Fruit fly (Drosophila melanogaster) whole organism, embryonic: Measurements from ENCODE around the gene CG31800.
A peak's percentile ranks its signal among the peaks of the same experiment; 100 is the strongest.

Source experiments
- B-H1 ChIP-seq: fragments of 200-800 bp; sonication (Bioruptor generic); IDR thresholded peaks from 3 replicates; pipeline ENCODE4 v1.3.6; 2022; ENCODE audit warnings: missing biosample characterization, missing genetic modification characterization
- Bgb ChIP-seq: fragments of 200-800 bp; sonication (Bioruptor generic); IDR thresholded peaks from 2 replicates; pipeline ENCODE4 v1.3.6; 2022; ENCODE audit warnings: missing biosample characterization, missing genetic modification characterization; ENCODE audit not compliant: partially characterized antibody
- BtbVII ChIP-seq: fragments of 200-800 bp; sonication (Bioruptor generic); optimal IDR thresholded peaks from 3 replicates; lab custom pipeline; 2017; ENCODE audit warnings: missing biosample characterization, mild to moderate bottlenecking, missing genetic modification characterization
- CG10654 ChIP-seq: fragments of 200-800 bp; sonication (Bioruptor generic); optimal IDR thresholded peaks from 2 replicates; lab custom pipeline; 2016; ENCODE audit warnings: missing biosample characterization, missing genetic modification characterization
- CG11247 ChIP-seq: fragments of 200-800 bp; sonication (Bioruptor generic); IDR thresholded peaks from 2 replicates; pipeline ENCODE4 v1.3.6; 2022; ENCODE audit warnings: missing biosample characterization, missing genetic modification characterization
- CG11456 ChIP-seq: fragments of 200-800 bp; sonication (Bioruptor generic); IDR thresholded peaks from 3 replicates; pipeline ENCODE4 v1.3.6; 2022; ENCODE audit warnings: missing biosample characterization, missing genetic modification characterization
- CG12299 ChIP-seq: fragments of 200-800 bp; sonication (Bioruptor generic); optimal IDR thresholded peaks from 2 replicates; lab custom pipeline; 2018; ENCODE audit warnings: missing biosample characterization, mild to moderate bottlenecking, missing genetic modification characterization
- CG14441 ChIP-seq: fragments of 200-800 bp; sonication (Bioruptor generic); IDR thresholded peaks from 2 replicates; pipeline ENCODE4 v1.3.6; 2022; ENCODE audit warnings: missing biosample characterization, missing genetic modification characterization
- CG1647 ChIP-seq: fragments of 200-800 bp; sonication (Bioruptor generic); optimal IDR thresholded peaks from 3 replicates; lab custom pipeline; 2016; ENCODE audit warnings: missing biosample characterization, missing genetic modification characterization
- CG17361 ChIP-seq: fragments of 200-800 bp; sonication (Bioruptor generic); IDR thresholded peaks from 3 replicates; pipeline ENCODE4 v1.3.6; 2022; ENCODE audit warnings: missing biosample characterization, missing genetic modification characterization
- CG18011 ChIP-seq: fragments of 200-800 bp; sonication (Bioruptor generic); optimal IDR thresholded peaks from 2 replicates; lab custom pipeline; 2017; ENCODE audit warnings: missing biosample characterization, missing genetic modification characterization, mild to moderate bottlenecking, moderate library complexity, missing genotype
- CG2120 ChIP-seq: fragments of 200-800 bp; sonication (Bioruptor generic); optimal IDR thresholded peaks from 3 replicates; lab custom pipeline; 2016; ENCODE audit warnings: missing biosample characterization, missing genetic modification characterization
- CG2129 ChIP-seq: fragments of 200-800 bp; sonication (Bioruptor generic); IDR thresholded peaks from 2 replicates; pipeline ENCODE4 v1.3.6; 2022; ENCODE audit warnings: missing biosample characterization, missing genetic modification characterization; ENCODE audit not compliant: partially characterized antibody
- CG2199 ChIP-seq: fragments of 200-800 bp; sonication (Bioruptor generic); IDR thresholded peaks from 3 replicates; pipeline ENCODE4 v1.3.6; 2022; ENCODE audit warnings: missing biosample characterization, missing genetic modification characterization
- CG2875 ChIP-seq: fragments of 200-800 bp; sonication (Bioruptor generic); optimal IDR thresholded peaks from 2 replicates; lab custom pipeline; 2017; ENCODE audit warnings: missing biosample characterization, mild to moderate bottlenecking, missing genetic modification characterization, missing genetic modification reagents
- CG30431 ChIP-seq: fragments of 200-800 bp; sonication (Bioruptor generic); optimal IDR thresholded peaks from 2 replicates; lab custom pipeline; 2017; ENCODE audit warnings: missing biosample characterization, missing genetic modification characterization
- CG31224 ChIP-seq: fragments of 200-800 bp; sonication (Bioruptor generic); IDR thresholded peaks from 2 replicates; pipeline ENCODE4 v1.3.6; 2022; ENCODE audit warnings: missing biosample characterization, missing genetic modification characterization
- CG31441 ChIP-seq: fragments of 200-800 bp; sonication (Bioruptor generic); IDR thresholded peaks from 2 replicates; pipeline ENCODE4 v1.3.6; 2022; ENCODE audit warnings: missing biosample characterization, missing genetic modification characterization
- CG4730 ChIP-seq: fragments of 200-800 bp; sonication (Bioruptor generic); IDR thresholded peaks from 2 replicates; pipeline ENCODE4 v1.3.6; 2022; ENCODE audit warnings: missing biosample characterization, missing genetic modification characterization
- CG4854 ChIP-seq: fragments of 200-800 bp; sonication (Bioruptor generic); optimal IDR thresholded peaks from 2 replicates; lab custom pipeline; 2016; ENCODE audit warnings: missing biosample characterization, missing genetic modification characterization, inconsistent platforms
- CG6854 ChIP-seq: fragments of 200-800 bp; sonication (Bioruptor generic); optimal IDR thresholded peaks from 3 replicates; lab custom pipeline; 2017; ENCODE audit warnings: missing biosample characterization, mild to moderate bottlenecking, missing genetic modification characterization
- CG7987 ChIP-seq: fragments of 200-800 bp; sonication (Bioruptor generic); optimal IDR thresholded peaks from 2 replicates; lab custom pipeline; 2018; ENCODE audit warnings: missing biosample characterization, mild to moderate bottlenecking, missing genetic modification characterization, moderate library complexity
- CG9932 ChIP-seq: fragments of 200-800 bp; sonication (Bioruptor generic); IDR thresholded peaks from 2 replicates; pipeline ENCODE4 v1.3.6; 2022; ENCODE audit warnings: missing biosample characterization, missing genetic modification characterization
- CTCF ChIP-seq: fragments of 200-800 bp; sonication (Bioruptor generic); optimal IDR thresholded peaks from 2 replicates; lab custom pipeline; 2017; ENCODE audit warnings: missing biosample characterization, mild to moderate bottlenecking, missing genetic modification characterization, moderate library complexity
- Dbx ChIP-seq: fragments of 200-800 bp; sonication (Bioruptor generic); IDR thresholded peaks from 3 replicates; pipeline ENCODE4 v1.3.6; 2022; ENCODE audit warnings: missing biosample characterization, missing genetic modification characterization
- Fer2 ChIP-seq: fragments of 200-800 bp; sonication (Bioruptor generic); optimal IDR thresholded peaks from 2 replicates; lab custom pipeline; 2018; ENCODE audit warnings: missing biosample characterization, mild to moderate bottlenecking, missing genetic modification characterization, moderate library complexity
- Hey ChIP-seq: fragments of 200-800 bp; sonication (Bioruptor generic); optimal IDR thresholded peaks from 3 replicates; lab custom pipeline; 2018; ENCODE audit warnings: missing biosample characterization, mild to moderate bottlenecking, missing genetic modification characterization
- Mad ChIP-seq: fragments of 200-800 bp; sonication (Bioruptor generic); optimal IDR thresholded peaks from 2 replicates; lab custom pipeline; 2016; ENCODE audit warnings: missing biosample characterization, missing genetic modification characterization
- Meics ChIP-seq: fragments of 200-800 bp; sonication (Bioruptor generic); optimal IDR thresholded peaks from 2 replicates; lab custom pipeline; 2017; ENCODE audit warnings: missing biosample characterization, mild to moderate bottlenecking, missing genetic modification characterization
- Nf-YA ChIP-seq: fragments of 200-800 bp; sonication (Bioruptor generic); IDR thresholded peaks from 2 replicates; pipeline ENCODE4 v1.3.6; 2022; ENCODE audit warnings: missing biosample characterization, missing genetic modification characterization
- Nf-YB ChIP-seq: fragments of 200-800 bp; sonication (Bioruptor generic); optimal IDR thresholded peaks from 3 replicates; lab custom pipeline; 2019; ENCODE audit warnings: missing biosample characterization, mild to moderate bottlenecking, missing genetic modification characterization, moderate library complexity
- Oli ChIP-seq: fragments of 200-800 bp; sonication (Bioruptor generic); optimal IDR thresholded peaks from 2 replicates; lab custom pipeline; 2018; ENCODE audit warnings: missing biosample characterization, mild to moderate bottlenecking, missing genetic modification characterization, moderate library complexity
- PHDP ChIP-seq: fragments of 200-800 bp; sonication (Bioruptor generic); optimal IDR thresholded peaks from 3 replicates; lab custom pipeline; 2018; ENCODE audit warnings: missing biosample characterization, mild to moderate bottlenecking, missing genetic modification characterization, moderate library complexity
- Poxn ChIP-seq: fragments of 200-800 bp; sonication (Bioruptor generic); IDR thresholded peaks from 2 replicates; pipeline ENCODE4 v1.3.6; 2022; ENCODE audit warnings: missing biosample characterization, missing genetic modification characterization
- Rfx ChIP-seq: fragments of 200-800 bp; sonication (Bioruptor generic); IDR thresholded peaks from 2 replicates; pipeline ENCODE4 v1.3.6; 2022; ENCODE audit warnings: missing biosample characterization, missing genetic modification characterization
- Six4 ChIP-seq: fragments of 200-800 bp; sonication (Bioruptor generic); optimal IDR thresholded peaks from 2 replicates; lab custom pipeline; 2016; ENCODE audit warnings: missing biosample characterization, missing genetic modification characterization
- al ChIP-seq: fragments of 200-800 bp; sonication (Bioruptor generic); IDR thresholded peaks from 2 replicates; pipeline ENCODE4 v1.3.6; 2022; ENCODE audit warnings: missing biosample characterization, missing genetic modification characterization
- cad ChIP-seq: fragments of >200 bp; optimal IDR thresholded peaks from 2 replicates; lab custom pipeline; 2017; ENCODE audit warnings: missing biosample characterization, missing genetic modification characterization
- croc ChIP-seq: fragments of 200-800 bp; sonication (Bioruptor generic); conservative IDR thresholded peaks from 3 replicates; pipeline ENCODE4 v1.3.6; 2022; ENCODE audit warnings: missing biosample characterization, missing genetic modification characterization
- emc ChIP-seq: fragments of 200-800 bp; sonication (Bioruptor generic); optimal IDR thresholded peaks from 2 replicates; lab custom pipeline; 2016; ENCODE audit warnings: missing biosample characterization, missing genetic modification characterization
- jigr1 ChIP-seq: fragments of 200-800 bp; sonication (Bioruptor generic); IDR thresholded peaks from 3 replicates; pipeline ENCODE4 v1.3.6; 2022; ENCODE audit warnings: missing biosample characterization, missing genetic modification characterization
- kah ChIP-seq: fragments of 200-800 bp; sonication (Bioruptor generic); optimal IDR thresholded peaks from 2 replicates; lab custom pipeline; 2018; ENCODE audit warnings: missing biosample characterization, mild to moderate bottlenecking, missing genetic modification characterization
- kni ChIP-seq: fragments of 200-800 bp; sonication (Bioruptor generic); optimal IDR thresholded peaks from 3 replicates; lab custom pipeline; 2017; ENCODE audit warnings: mild to moderate bottlenecking, missing biosample characterization, missing genetic modification reagents, missing genetic modification characterization
- lab ChIP-seq: fragments of 200-800 bp; sonication (Bioruptor generic); optimal IDR thresholded peaks from 3 replicates; lab custom pipeline; 2017; ENCODE audit warnings: missing biosample characterization, missing genetic modification characterization, mild to moderate bottlenecking, moderate library complexity, missing genetic modification reagents
- pnt ChIP-seq: fragments of 200-800 bp; sonication (Bioruptor generic); optimal IDR thresholded peaks from 3 replicates; lab custom pipeline; 2016; ENCODE audit warnings: missing biosample characterization, missing genetic modification characterization
- sens-2 ChIP-seq: fragments of 200-800 bp; sonication (Bioruptor generic); IDR thresholded peaks from 2 replicates; pipeline ENCODE4 v1.3.6; 2022; ENCODE audit warnings: missing biosample characterization, missing genetic modification characterization
- tgo ChIP-seq: fragments of 200-800 bp; sonication (Bioruptor generic); IDR thresholded peaks from 3 replicates; pipeline ENCODE4 v1.3.6; 2022; ENCODE audit warnings: missing biosample characterization, missing genetic modification characterization
- tin ChIP-seq: fragments of 200-800 bp; sonication (Bioruptor generic); optimal IDR thresholded peaks from 3 replicates; lab custom pipeline; 2016; ENCODE audit warnings: missing biosample characterization, missing genetic modification characterization
- tup ChIP-seq: fragments of 200-800 bp; sonication (Bioruptor generic); optimal IDR thresholded peaks from 2 replicates; lab custom pipeline; 2016; ENCODE audit warnings: missing biosample characterization, mild to moderate bottlenecking, missing genetic modification characterization, moderate library complexity
- vfl ChIP-seq: fragments of 200-800 bp; sonication (Bioruptor generic); optimal IDR thresholded peaks from 2 replicates; lab custom pipeline; 2016; ENCODE audit warnings: missing biosample characterization, missing genetic modification characterization

Gene CG31800

dm6 chr2L:19026491-19027197, 7.7 kb downstream of the CG31800 start (continued):
- TF ChIP-seq sens-2 (GFP tag; lab: Robert Waterston, UW), result no peak
- peak; percentile 20; the same call in 2 of the 3 replicates for TF ChIP-seq croc (GFP tag; lab: Robert Waterston, UW)
- no peak for TF ChIP-seq CG18011
- no peak for TF ChIP-seq CG11247 (GFP tag; lab: Robert Waterston, UW)
- peak; percentile 33 for TF ChIP-seq Fer2 (tag; lab: Kevin White, UChicago)
- TF ChIP-seq CG12299, result peak; percentile 44
- TF ChIP-seq Meics (GFP tag; lab: Kevin White, UChicago), result peak; percentile 77
- TF ChIP-seq Rfx (GFP tag; lab: Robert Waterston, UW), result 0 out of 2 replicates have a peak, but pooled peaks have one; percentile 16
- TF ChIP-seq lab (GFP tag; lab: Kevin White, UChicago), result peak; percentile 88
- peak; percentile 73 for TF ChIP-seq CG2120 (GFP tag; lab: Kevin White, UChicago)
- peak; percentile 14 for TF ChIP-seq Nf-YB (GFP tag; lab: Kevin White, UChicago)
- TF ChIP-seq Bgb (GFP tag; lab: Robert Waterston, UW), result no peak
- TF ChIP-seq pnt (GFP tag; lab: Kevin White, UChicago), result no peak
- TF ChIP-seq cad (GFP tag; lab: Kevin White, UChicago), result no peak
- no peak for TF ChIP-seq jigr1 (GFP tag; lab: Robert Waterston, UW)
- no peak for TF ChIP-seq CG2129 (GFP tag; lab: Robert Waterston, UW)
- TF ChIP-seq CG9932 (GFP tag; lab: Robert Waterston, UW), result peak; percentile 38; the same call in 1 of the 2 replicates
- TF ChIP-seq kni (GFP tag; lab: Kevin White, UChicago), result no peak
- TF ChIP-seq Mad, result no peak
- peak; percentile 8 for TF ChIP-seq CG2875 (GFP tag; lab: Kevin White, UChicago)
- no peak; the same call in 2 of the 3 replicates for TF ChIP-seq tgo (GFP tag; lab: Robert Waterston, UW)
- peak; percentile 75 for TF ChIP-seq BtbVII (GFP tag; lab: Kevin White, UChicago)
- no peak for TF ChIP-seq Dbx
- peak; percentile 66 for TF ChIP-seq PHDP (tag; lab: Kevin White, UChicago)
- no peak for TF ChIP-seq CG4730 (GFP tag; lab: Robert Waterston, UW)
- no peak for TF ChIP-seq Hey (tag; lab: Kevin White, UChicago)

dm6 chr2L:19024744-19025059, 9.7 kb downstream of the CG31800 start:
- no peak for TF ChIP-seq tup (GFP tag; lab: Kevin White, UChicago)
- TF ChIP-seq CG30431 (GFP tag; lab: Kevin White, UChicago), result no peak
- no peak for TF ChIP-seq tin (GFP tag; lab: Kevin White, UChicago)
- no peak for TF ChIP-seq CG7987 (GFP tag; lab: Kevin White, UChicago)
- TF ChIP-seq CTCF (GFP tag; lab: Kevin White, UChicago), result no peak
- TF ChIP-seq CG4854 (GFP tag; lab: Kevin White, UChicago), result no peak
- peak; percentile 39; the same call in 1 of the 3 replicates for TF ChIP-seq CG11456
- TF ChIP-seq Oli (tag; lab: Kevin White, UChicago), result no peak
- no peak for TF ChIP-seq Six4 (GFP tag; lab: Kevin White, UChicago)
- no peak for TF ChIP-seq B-H1 (GFP tag; lab: Robert Waterston, UW)
- TF ChIP-seq emc (GFP tag; lab: Kevin White, UChicago), result no peak
- no peak for TF ChIP-seq Rfx (GFP tag; lab: Robert Waterston, UW)
- TF ChIP-seq jigr1 (GFP tag; lab: Robert Waterston, UW), result no peak
- no peak for TF ChIP-seq al (GFP tag; lab: Robert Waterston, UW)
- TF ChIP-seq CG2129 (GFP tag; lab: Robert Waterston, UW), result no peak
- TF ChIP-seq CG14441 (GFP tag; lab: Robert Waterston, UW), result no peak
- no peak for TF ChIP-seq CG2199 (GFP tag; lab: Robert Waterston, UW)
- TF ChIP-seq kah, result no peak
- TF ChIP-seq CG31441 (GFP tag; lab: Robert Waterston, UW), result 0 out of 2 replicates have a peak, but pooled peaks have one; percentile 6
- TF ChIP-seq CG6854, result no peak
- TF ChIP-seq cad (GFP tag; lab: Kevin White, UChicago), result no peak
- no peak for TF ChIP-seq CG10654 (GFP tag; lab: Kevin White, UChicago)
- TF ChIP-seq vfl, result no peak
- peak; percentile 24; the same call in 1 of the 3 replicates for TF ChIP-seq CG17361
- TF ChIP-seq CG1647 (GFP tag; lab: Kevin White, UChicago), result no peak
- TF ChIP-seq Nf-YA (GFP tag; lab: Robert Waterston, UW), result no peak
- TF ChIP-seq Poxn (GFP tag; lab: Robert Waterston, UW), result no peak
- TF ChIP-seq CG31224 (GFP tag; lab: Robert Waterston, UW), result no peak
